Fruit fly (Drosophila melanogaster) whole organism, embryonic: ENCODE results near the gene CG10254.

Experiments used
- Abd-B ChIP-seq: fragments of 200-800 bp; sonication (Bioruptor generic); optimal IDR thresholded peaks from 2 replicates; lab custom pipeline; 2018; ENCODE audit warnings: missing biosample characterization, mild to moderate bottlenecking, missing genetic modification characterization, moderate library complexity
- Atf3 ChIP-seq: fragments of 200-800 bp; sonication (Bioruptor generic); optimal IDR thresholded peaks from 3 replicates; lab custom pipeline; 2016; ENCODE audit warnings: missing biosample characterization, missing genetic modification characterization
- Bteb2 ChIP-seq: fragments of 200-800 bp; sonication (Bioruptor generic); optimal IDR thresholded peaks from 2 replicates; lab custom pipeline; 2016; ENCODE audit warnings: missing biosample characterization, missing genetic modification characterization
- C15 ChIP-seq: fragments of 200-800 bp; sonication (Bioruptor generic); IDR thresholded peaks from 3 replicates; pipeline ENCODE4 v1.3.6; 2022; ENCODE audit warnings: missing biosample characterization, missing genetic modification characterization
- CG10366 ChIP-seq: fragments of 200-800 bp; sonication (Bioruptor generic); IDR thresholded peaks from 2 replicates; pipeline ENCODE4 v1.3.6; 2022; ENCODE audit warnings: missing biosample characterization, missing genetic modification characterization
- CG11560 ChIP-seq: fragments of 200-800 bp; sonication (Bioruptor generic); IDR thresholded peaks from 3 replicates; pipeline ENCODE4 v1.3.6; 2022; ENCODE audit warnings: missing biosample characterization, missing genetic modification characterization
- CG11696 ChIP-seq: fragments of 200-800 bp; sonication (Bioruptor generic); IDR thresholded peaks from 2 replicates; pipeline ENCODE4 v1.3.6; 2022; ENCODE audit warnings: missing biosample characterization, missing genetic modification characterization
- CG12769 ChIP-seq: fragments of 200-800 bp; sonication (Bioruptor generic); optimal IDR thresholded peaks from 2 replicates; lab custom pipeline; 2019; ENCODE audit warnings: missing biosample characterization, mild to moderate bottlenecking, missing genetic modification characterization, moderate library complexity
- CG13424 ChIP-seq: fragments of 200-800 bp; sonication (Bioruptor generic); optimal IDR thresholded peaks from 2 replicates; lab custom pipeline; 2019; ENCODE audit warnings: missing biosample characterization, mild to moderate bottlenecking, missing genetic modification characterization, moderate library complexity
- CG14965 ChIP-seq: fragments of 200-800 bp; sonication (Bioruptor generic); optimal IDR thresholded peaks from 2 replicates; lab custom pipeline; 2016; ENCODE audit warnings: missing biosample characterization, missing genetic modification characterization, borderline replicate concordance
- CG15011 ChIP-seq: fragments of 200-800 bp; sonication (Bioruptor generic); optimal IDR thresholded peaks from 3 replicates; lab custom pipeline; 2018; ENCODE audit warnings: missing biosample characterization, mild to moderate bottlenecking, missing genetic modification characterization
- CG1529 ChIP-seq: fragments of 200-800 bp; sonication (Bioruptor generic); optimal IDR thresholded peaks from 3 replicates; lab custom pipeline; 2018; ENCODE audit warnings: missing biosample characterization, missing genetic modification characterization
- CG15601 ChIP-seq: fragments of 200-800 bp; sonication (Bioruptor generic); optimal IDR thresholded peaks from 3 replicates; lab custom pipeline; 2019; ENCODE audit warnings: missing biosample characterization, mild to moderate bottlenecking, missing genetic modification characterization, moderate library complexity
- CG17568 ChIP-seq: fragments of 200-800 bp; sonication (Bioruptor generic); optimal IDR thresholded peaks from 2 replicates; lab custom pipeline; 2018; ENCODE audit warnings: missing biosample characterization, mild to moderate bottlenecking, missing genetic modification characterization, moderate library complexity
- CG17829 ChIP-seq: fragments of 200-800 bp; optimal IDR thresholded peaks from 2 replicates; lab custom pipeline; 2019; ENCODE audit warnings: missing biosample characterization, mild to moderate bottlenecking, missing genetic modification characterization, moderate library complexity
- CG18011 ChIP-seq: fragments of 200-800 bp; sonication (Bioruptor generic); optimal IDR thresholded peaks from 2 replicates; lab custom pipeline; 2017; ENCODE audit warnings: missing biosample characterization, missing genetic modification characterization, mild to moderate bottlenecking, moderate library complexity, missing genotype
- CG1832 ChIP-seq: fragments of 200-800 bp; sonication (Bioruptor generic); optimal IDR thresholded peaks from 2 replicates; lab custom pipeline; 2017; ENCODE audit warnings: missing biosample characterization, mild to moderate bottlenecking, missing genetic modification characterization, inconsistent platforms
- CG18476 ChIP-seq: fragments of 200-800 bp; sonication (Bioruptor generic); optimal IDR thresholded peaks from 2 replicates; lab custom pipeline; 2016; ENCODE audit warnings: missing biosample characterization, mild to moderate bottlenecking, missing genetic modification characterization
- CG18619 ChIP-seq: fragments of 200-800 bp; sonication (Bioruptor generic); optimal IDR thresholded peaks from 3 replicates; lab custom pipeline; 2017; ENCODE audit warnings: missing biosample characterization, mild to moderate bottlenecking, missing genetic modification characterization
- CG2875 ChIP-seq: fragments of 200-800 bp; sonication (Bioruptor generic); optimal IDR thresholded peaks from 2 replicates; lab custom pipeline; 2017; ENCODE audit warnings: missing biosample characterization, mild to moderate bottlenecking, missing genetic modification characterization, missing genetic modification reagents
- CG30020 ChIP-seq: fragments of 200-800 bp; optimal IDR thresholded peaks from 2 replicates; lab custom pipeline; 2019; ENCODE audit warnings: missing biosample characterization, mild to moderate bottlenecking, missing genetic modification characterization, moderate library complexity
- CG30431 ChIP-seq: fragments of 200-800 bp; sonication (Bioruptor generic); optimal IDR thresholded peaks from 2 replicates; lab custom pipeline; 2017; ENCODE audit warnings: missing biosample characterization, missing genetic modification characterization
- CG31365 ChIP-seq: fragments of 200-800 bp; sonication (Bioruptor generic); optimal IDR thresholded peaks from 2 replicates; lab custom pipeline; 2018; ENCODE audit warnings: missing biosample characterization, mild to moderate bottlenecking, missing genetic modification characterization
- CG34224 ChIP-seq: fragments of 200-800 bp; sonication (Bioruptor generic); IDR thresholded peaks from 3 replicates; pipeline ENCODE4 v1.3.6; 2022; ENCODE audit warnings: missing biosample characterization, missing genetic modification characterization; ENCODE audit not compliant: partially characterized antibody
- CG34376 ChIP-seq: fragments of 200-800 bp; sonication (Bioruptor generic); optimal IDR thresholded peaks from 2 replicates; lab custom pipeline; 2018; ENCODE audit warnings: missing biosample characterization, mild to moderate bottlenecking, missing genetic modification characterization
- CG4282 ChIP-seq: fragments of 200-800 bp; sonication (Bioruptor generic); optimal IDR thresholded peaks from 2 replicates; lab custom pipeline; 2016; ENCODE audit warnings: missing biosample characterization, missing genetic modification characterization
- CG4820 ChIP-seq: fragments of 200-800 bp; sonication (Bioruptor generic); optimal IDR thresholded peaks from 3 replicates; lab custom pipeline; 2016; ENCODE audit warnings: missing biosample characterization, missing genetic modification characterization
- CG6791 ChIP-seq: fragments of 200-800 bp; sonication (Bioruptor generic); IDR thresholded peaks from 3 replicates; pipeline ENCODE4 v1.3.6; 2022; ENCODE audit warnings: missing biosample characterization, missing genetic modification characterization; ENCODE audit not compliant: partially characterized antibody
- CG7357 ChIP-seq: fragments of 200-800 bp; sonication (Bioruptor generic); IDR thresholded peaks from 3 replicates; pipeline ENCODE4 v1.3.6; 2022; ENCODE audit warnings: missing biosample characterization, missing genetic modification characterization
- CTCF ChIP-seq: fragments of 200-800 bp; sonication (Bioruptor generic); optimal IDR thresholded peaks from 2 replicates; lab custom pipeline; 2017; ENCODE audit warnings: missing biosample characterization, mild to moderate bottlenecking, missing genetic modification characterization, moderate library complexity
- D19B ChIP-seq: fragments of 200-800 bp; sonication (Bioruptor generic); optimal IDR thresholded peaks from 2 replicates; lab custom pipeline; 2017; ENCODE audit warnings: missing biosample characterization, mild to moderate bottlenecking, missing genetic modification characterization
- Hmx ChIP-seq: fragments of 200-800 bp; sonication (Bioruptor generic); optimal IDR thresholded peaks from 2 replicates; lab custom pipeline; 2016; ENCODE audit warnings: missing biosample characterization, missing genetic modification characterization
- Hr3 ChIP-seq: fragments of 200-800 bp; sonication (Bioruptor generic); optimal IDR thresholded peaks from 3 replicates; lab custom pipeline; 2016; ENCODE audit warnings: missing biosample characterization, missing genetic modification characterization
- Lim3 ChIP-seq: fragments of 200-800 bp; sonication (Bioruptor generic); IDR thresholded peaks from 2 replicates; pipeline ENCODE4 v1.3.6; 2022; ENCODE audit warnings: missing biosample characterization, missing genetic modification characterization
- Lpt ChIP-seq: fragments of >200 bp; optimal IDR thresholded peaks from 2 replicates; lab custom pipeline; 2018; ENCODE audit warnings: missing biosample characterization, missing genetic modification characterization
- Mes4 ChIP-seq: fragments of 200-800 bp; sonication (Bioruptor generic); optimal IDR thresholded peaks from 2 replicates; lab custom pipeline; 2016; ENCODE audit warnings: missing biosample characterization, missing genetic modification characterization
- Mrtf ChIP-seq: fragments of 200-800 bp; sonication (Bioruptor generic); IDR thresholded peaks from 3 replicates; pipeline ENCODE4 v1.3.6; 2022; ENCODE audit warnings: missing biosample characterization, missing genetic modification characterization
- Rfx ChIP-seq: fragments of 200-800 bp; sonication (Bioruptor generic); IDR thresholded peaks from 2 replicates; pipeline ENCODE4 v1.3.6; 2022; ENCODE audit warnings: missing biosample characterization, missing genetic modification characterization
- Vsx1 ChIP-seq: fragments of 200-800 bp; sonication (Bioruptor generic); optimal IDR thresholded peaks from 2 replicates; lab custom pipeline; 2017; ENCODE audit warnings: missing biosample characterization, mild to moderate bottlenecking, missing genetic modification characterization, missing genetic modification reagents
- crol ChIP-seq: fragments of 200-800 bp; sonication (Bioruptor generic); IDR thresholded peaks from 2 replicates; pipeline ENCODE4 v1.3.6; 2022; ENCODE audit warnings: missing biosample characterization, missing genetic modification characterization
- exex ChIP-seq: fragments of 200-800 bp; sonication (Bioruptor generic); optimal IDR thresholded peaks from 4 replicates; lab custom pipeline; 2018; ENCODE audit warnings: missing biosample characterization, mild to moderate bottlenecking, missing genetic modification characterization, moderate library complexity
- fru ChIP-seq: fragments of >200 bp; optimal IDR thresholded peaks from 2 replicates; lab custom pipeline; 2017
- gce ChIP-seq: fragments of 200-800 bp; sonication (Bioruptor generic); IDR thresholded peaks from 3 replicates; pipeline ENCODE4 v1.3.6; 2022; ENCODE audit warnings: missing biosample characterization, missing genetic modification characterization
- gfzf ChIP-seq: fragments of 200-800 bp; sonication (Bioruptor generic); optimal IDR thresholded peaks from 2 replicates; lab custom pipeline; 2016; ENCODE audit warnings: missing biosample characterization, mild to moderate bottlenecking, missing genetic modification characterization, moderate library complexity
- ham ChIP-seq: fragments of 200-800 bp; sonication (Bioruptor generic); IDR thresholded peaks from 2 replicates; pipeline ENCODE4 v1.3.6; 2022; ENCODE audit warnings: missing biosample characterization, missing genetic modification characterization
- luna ChIP-seq: fragments of 200-800 bp; sonication (Bioruptor generic); optimal IDR thresholded peaks from 2 replicates; lab custom pipeline; 2016; ENCODE audit warnings: missing biosample characterization, missing genetic modification characterization
- mam ChIP-seq: fragments of 200-800 bp; sonication (Bioruptor generic); optimal IDR thresholded peaks from 3 replicates; lab custom pipeline; 2016; ENCODE audit warnings: missing biosample characterization, missing genetic modification characterization
- nmo ChIP-seq: fragments of 200-800 bp; sonication (Bioruptor generic); optimal IDR thresholded peaks from 2 replicates; lab custom pipeline; 2018; ENCODE audit warnings: missing biosample characterization, mild to moderate bottlenecking, missing genetic modification characterization, moderate library complexity
- pb ChIP-seq: fragments of 200-800 bp; sonication (Bioruptor generic); optimal IDR thresholded peaks from 3 replicates; lab custom pipeline; 2016; ENCODE audit warnings: missing biosample characterization, missing genetic modification characterization
- pfk ChIP-seq: fragments of 200-800 bp; sonication (Bioruptor generic); optimal IDR thresholded peaks from 2 replicates; lab custom pipeline; 2018; ENCODE audit warnings: missing biosample characterization, mild to moderate bottlenecking, missing genetic modification characterization, moderate library complexity
- sens-2 ChIP-seq: fragments of 200-800 bp; sonication (Bioruptor generic); IDR thresholded peaks from 2 replicates; pipeline ENCODE4 v1.3.6; 2022; ENCODE audit warnings: missing biosample characterization, missing genetic modification characterization
- sna ChIP-seq: fragments of 200-800 bp; sonication (Bioruptor generic); IDR thresholded peaks from 2 replicates; pipeline ENCODE4 v1.3.6; 2022; ENCODE audit warnings: missing biosample characterization, missing genetic modification characterization; ENCODE audit not compliant: partially characterized antibody
- zfh2 ChIP-seq: fragments of 200-800 bp; sonication (Bioruptor generic); optimal IDR thresholded peaks from 2 replicates; lab custom pipeline; 2016; ENCODE audit warnings: missing biosample characterization, missing genetic modification characterization

The CG10254 gene

DNA sequence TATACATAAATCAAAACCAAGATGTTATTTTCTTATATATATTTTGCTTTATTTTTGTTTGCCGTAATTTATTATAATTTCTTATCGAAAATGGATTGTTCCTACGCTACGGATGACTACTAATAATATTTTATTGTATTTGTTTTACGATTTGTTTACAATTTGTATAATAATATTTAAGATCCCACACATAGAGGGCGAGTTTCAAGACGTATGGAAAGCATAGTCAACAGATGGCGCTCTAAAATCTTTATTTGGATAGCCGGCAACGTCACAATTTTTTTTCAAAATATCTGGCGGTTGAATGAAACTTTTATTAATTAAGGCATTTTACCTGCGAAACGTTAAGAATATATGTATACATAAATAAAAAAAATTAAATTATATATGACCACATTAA lies 27.2 kb upstream of the CG10254 start (continued):
- TF ChIP-seq CG18619, result peak; percentile 2
- TF ChIP-seq CG18011 (GFP tag; lab: Kevin White, UChicago), result no peak
- TF ChIP-seq Lim3, result no peak
- TF ChIP-seq Hmx (GFP tag; lab: Kevin White, UChicago), result no peak
- no peak for TF ChIP-seq Mrtf (GFP tag; lab: Robert Waterston, UW)
- no peak for TF ChIP-seq sna (GFP tag; lab: Robert Waterston, UW)
- no peak for TF ChIP-seq zfh2 (GFP tag; lab: Kevin White, UChicago)
- TF ChIP-seq exex (tag; lab: Kevin White, UChicago), result peak; percentile 41
- no peak for TF ChIP-seq CG34224 (GFP tag; lab: Robert Waterston, UW)
- TF ChIP-seq nmo, result peak; percentile 50
- peak; percentile 11 for TF ChIP-seq CG18476 (GFP tag; lab: Kevin White, UChicago)
- TF ChIP-seq CG1832, result no peak
- peak; percentile 7 for TF ChIP-seq Hr3
- no peak for TF ChIP-seq CG7357
- no peak for TF ChIP-seq CG2875 (GFP tag; lab: Kevin White, UChicago)
- TF ChIP-seq gfzf (GFP tag; lab: Kevin White, UChicago), result no peak
- TF ChIP-seq CG30431, result no peak
- TF ChIP-seq CG4820 (GFP tag; lab: Kevin White, UChicago), result no peak
- no peak for TF ChIP-seq crol (GFP tag; lab: Robert Waterston, UW)
- no peak for TF ChIP-seq CG11696
- no peak for TF ChIP-seq CG14965
- TF ChIP-seq Atf3 (GFP tag; lab: Kevin White, UChicago), result no peak
- peak; percentile 98 for TF ChIP-seq CTCF
- TF ChIP-seq CG30020 (tag; lab: Kevin White, UChicago), result no peak
- no peak for TF ChIP-seq C15 (GFP tag; lab: Robert Waterston, UW)
- TF ChIP-seq Vsx1 (GFP tag; lab: Kevin White, UChicago), result no peak
- peak; percentile 63 for TF ChIP-seq CG17829 (tag; lab: Kevin White, UChicago)
- no peak for TF ChIP-seq CG6791 (GFP tag; lab: Robert Waterston, UW)
- no peak for TF ChIP-seq CG34376
- TF ChIP-seq CG15011 (GFP tag; lab: Kevin White, UChicago), result no peak
- peak; percentile 62 for TF ChIP-seq Rfx (GFP tag; lab: Robert Waterston, UW)
- TF ChIP-seq luna, result no peak
- TF ChIP-seq Abd-B (GFP tag; lab: Kevin White, UChicago), result peak; percentile 78
- TF ChIP-seq D19B (GFP tag; lab: Kevin White, UChicago), result no peak
- TF ChIP-seq mam (GFP tag; lab: Kevin White, UChicago), result peak; percentile 19
- no peak for TF ChIP-seq ham (GFP tag; lab: Robert Waterston, UW)
- no peak for TF ChIP-seq pfk
- TF ChIP-seq CG4282 (GFP tag; lab: Kevin White, UChicago), result no peak
- TF ChIP-seq Bteb2 (GFP tag; lab: Kevin White, UChicago), result no peak
- no peak for TF ChIP-seq CG31365 (tag; lab: Kevin White, UChicago)
- TF ChIP-seq CG13424 (tag; lab: Kevin White, UChicago), result peak; percentile 33
- TF ChIP-seq Lpt, result no peak
- peak; percentile 52 for TF ChIP-seq CG15601
- TF ChIP-seq Mes4, result no peak
- no peak for TF ChIP-seq pb (GFP tag; lab: Kevin White, UChicago)
- TF ChIP-seq CG1529 (GFP tag; lab: Kevin White, UChicago), result no peak
- no peak for TF ChIP-seq CG17568 (GFP tag; lab: Kevin White, UChicago)
- no peak for TF ChIP-seq gce (GFP tag; lab: Robert Waterston, UW)
- TF ChIP-seq sens-2 (GFP tag; lab: Robert Waterston, UW), result no peak
- no peak for TF ChIP-seq CG10366 (GFP tag; lab: Robert Waterston, UW)
- no peak; the same call in 2 of the 3 replicates for TF ChIP-seq CG11560 (tag; lab: Robert Waterston, UW)
- no peak for TF ChIP-seq fru (lab: Kevin White, UChicago)
- peak; percentile 24 for TF ChIP-seq CG12769 (tag; lab: Kevin White, UChicago)
